Worm (Caenorhabditis elegans): ENCODE data around the gene nhr-63.

nhr-63 gene

DNA sequence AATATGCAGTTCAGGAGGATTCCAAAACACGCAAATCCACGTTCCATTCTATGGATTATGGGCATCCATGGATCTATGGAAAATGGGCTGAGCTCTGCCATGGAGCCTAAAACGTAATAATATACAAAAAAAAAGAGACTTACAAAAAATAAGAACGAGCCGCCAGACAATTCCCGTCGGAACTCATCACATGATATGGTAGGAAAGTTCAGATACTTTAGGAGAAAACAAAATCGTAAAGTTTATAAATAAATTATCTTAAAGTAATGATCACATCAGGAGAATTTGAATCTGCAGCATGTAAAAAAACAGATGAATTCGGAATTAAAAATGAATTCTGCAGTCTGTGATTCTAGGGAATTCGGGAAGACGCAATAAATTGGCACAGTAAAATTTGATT lies 13.3 kb downstream of the nhr-63 start, which contains the start of gene str-232:
TSS of gene str-232 (minus strand) at position 101 of the 400 bp plus-strand sequence.
- TF ChIP-seq sem-4 (tag; optimal IDR thresholded peaks at IDR 0.05) (no peak), gmeb-1 (tag; optimal IDR thresholded peaks at IDR 0.05) (no peak), sma-9 (GFP tag; optimal IDR thresholded peaks at IDR 0.05) (no peak), sma-9 (tag; optimal IDR thresholded peaks at IDR 0.05) (no peak), nhr-6 (tag; optimal IDR thresholded peaks at IDR 0.05) (no peak), egl-27 (tag; optimal IDR thresholded peaks at IDR 0.05) (no peak), Y55F3AM.14 (GFP tag; optimal IDR thresholded peaks at IDR 0.05) (no peak), nhr-10 (tag; optimal IDR thresholded peaks at IDR 0.05) (no peak), mab-5 (tag; optimal IDR thresholded peaks at IDR 0.05) (no peak), nhr-12 (tag; optimal IDR thresholded peaks at IDR 0.05) (no peak), nhr-11 (tag; optimal IDR thresholded peaks at IDR 0.05) (no peak), ztf-11 (tag; optimal IDR thresholded peaks at IDR 0.05) (no peak), peb-1 (tag; optimal IDR thresholded peaks at IDR 0.05) (no peak), dmd-4 (tag; optimal IDR thresholded peaks at IDR 0.05) (no peak), ZK546.5 (tag; optimal IDR thresholded peaks at IDR 0.05) (no peak), unc-55 (GFP tag; optimal IDR thresholded peaks at IDR 0.05) (no peak), nhr-129 (tag; optimal IDR thresholded peaks at IDR 0.05) (no peak)

DNA sequence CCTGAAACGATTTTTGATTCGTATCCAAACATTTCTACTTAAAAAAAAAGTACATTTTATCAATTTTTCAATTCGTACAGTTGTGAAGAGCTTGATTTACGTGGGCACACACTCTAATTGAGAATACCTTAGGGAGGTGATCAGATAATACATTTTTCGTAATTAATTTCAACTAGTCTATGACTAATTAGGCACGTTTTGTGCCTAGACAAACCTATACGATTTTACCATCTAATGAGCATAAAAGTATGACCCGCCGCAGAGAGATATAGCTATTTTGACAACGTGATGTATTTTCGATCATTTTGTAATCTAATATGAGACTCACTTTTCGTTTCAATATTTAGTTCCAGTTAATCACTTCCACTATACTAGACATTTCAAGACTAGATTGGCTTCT lies 14.6 kb downstream of the nhr-63 start:
- no peak for TF ChIP-seq lin-13 (GFP tag; optimal IDR thresholded peaks at IDR 0.05)
- no peak for TF ChIP-seq mbf-1 (tag; optimal IDR thresholded peaks at IDR 0.05)
- no peak for TF ChIP-seq lsy-2 (tag; optimal IDR thresholded peaks at IDR 0.05)
- no peak for TF ChIP-seq ceh-82 (tag; optimal IDR thresholded peaks at IDR 0.05)
- no peak for TF ChIP-seq crh-2 (tag; optimal IDR thresholded peaks at IDR 0.05)
- TF ChIP-seq sem-4 (tag; optimal IDR thresholded peaks at IDR 0.05): no peak
- TF ChIP-seq ztf-4 (tag; optimal IDR thresholded peaks at IDR 0.05): no peak
- TF ChIP-seq ZK546.5 (tag; optimal IDR thresholded peaks at IDR 0.05): no peak
- no peak for TF ChIP-seq unc-62 (GFP tag; optimal IDR thresholded peaks at IDR 0.05)

DNA sequence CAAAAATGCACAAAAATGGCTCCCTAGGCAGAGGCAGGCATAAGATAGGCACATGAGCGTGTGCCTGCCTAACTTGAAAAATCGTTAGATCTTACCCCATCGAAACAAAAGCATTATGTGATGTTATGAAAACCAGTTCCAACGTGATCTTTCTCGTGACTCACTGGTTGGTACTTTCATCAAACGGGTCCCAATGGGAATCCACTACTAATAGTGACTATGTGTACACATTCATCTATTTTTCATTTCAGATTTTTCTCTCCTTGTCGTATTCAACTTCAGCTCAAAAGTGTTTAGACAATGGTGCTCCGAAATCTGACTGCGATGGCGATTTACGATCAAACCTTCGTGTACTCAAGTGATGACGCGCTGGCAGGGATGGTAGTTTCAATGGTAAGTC lies 15.3 kb downstream of the nhr-63 start, which contains the start of gene srx-43:
TSS of gene srx-43 (plus strand) at position 301 of the 400 bp plus-strand sequence.
- TF ChIP-seq lin-11 (tag; optimal IDR thresholded peaks at IDR 0.05): no peak
- TF ChIP-seq blmp-1 (tag; optimal IDR thresholded peaks at IDR 0.05; ENCODE audit: insufficient read depth): no peak
- no peak for TF ChIP-seq dmd-4 (tag; optimal IDR thresholded peaks at IDR 0.05)
- no peak for TF ChIP-seq mbf-1 (tag; optimal IDR thresholded peaks at IDR 0.05)
- TF ChIP-seq Y55F3AM.14 (GFP tag; optimal IDR thresholded peaks at IDR 0.05): no peak
- TF ChIP-seq lin-39 (tag; optimal IDR thresholded peaks at IDR 0.05): no peak
- TF ChIP-seq nhr-25 (tag; optimal IDR thresholded peaks at IDR 0.05): no peak
- no peak for TF ChIP-seq ZK546.5 (tag; optimal IDR thresholded peaks at IDR 0.05)
- no peak for TF ChIP-seq mdl-1 (tag; optimal IDR thresholded peaks at IDR 0.05)
- TF ChIP-seq lsy-2 (tag; optimal IDR thresholded peaks at IDR 0.05): no peak
- no peak for TF ChIP-seq skn-1 (tag; optimal IDR thresholded peaks at IDR 0.05)
- TF ChIP-seq R02D3.7 (tag; optimal IDR thresholded peaks at IDR 0.05): no peak

DNA sequence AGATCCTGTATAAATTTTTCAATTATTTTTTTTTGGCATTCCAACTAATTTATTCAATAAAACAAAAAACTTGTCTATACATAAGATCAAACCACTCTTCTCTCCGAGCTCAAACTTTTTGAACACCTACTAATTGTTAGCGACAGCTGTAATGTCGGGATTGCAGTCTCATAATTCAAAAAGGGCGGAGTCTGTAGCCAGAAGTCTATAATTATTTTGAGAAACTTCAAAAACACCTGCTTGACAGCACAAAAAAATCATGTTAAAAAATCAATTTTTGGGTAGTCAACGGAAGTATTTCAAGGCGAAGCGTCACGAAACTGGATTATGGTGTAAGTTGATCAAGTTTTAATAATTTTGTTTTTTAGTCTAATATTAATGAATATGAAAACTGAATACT lies 17.7 kb downstream of the nhr-63 start, which contains the start of gene srx-44:
TSS of gene srx-44 (plus strand) at position 301 of the 400 bp plus-strand sequence.
- TF ChIP-seq nhr-10 (tag; optimal IDR thresholded peaks at IDR 0.05): no peak
- no peak for TF ChIP-seq nhr-21 (tag; optimal IDR thresholded peaks at IDR 0.05)
- TF ChIP-seq aly-2 (tag; optimal IDR thresholded peaks at IDR 0.05): no peak
- TF ChIP-seq egl-27 (tag; optimal IDR thresholded peaks at IDR 0.05): no peak
- no peak for TF ChIP-seq fos-1 (tag; optimal IDR thresholded peaks at IDR 0.05)
- no peak for TF ChIP-seq peb-1 (tag; optimal IDR thresholded peaks at IDR 0.05)
- no peak for TF ChIP-seq crh-2 (tag; optimal IDR thresholded peaks at IDR 0.05)
- no peak for TF ChIP-seq sem-4 (tag; optimal IDR thresholded peaks at IDR 0.05)
- TF ChIP-seq ama-1 (optimal IDR thresholded peaks at IDR 0.05): no peak
- no peak for TF ChIP-seq nhr-129 (tag; optimal IDR thresholded peaks at IDR 0.05)
- TF ChIP-seq snpc-4 (tag; optimal IDR thresholded peaks at IDR 0.05): no peak
- no peak for TF ChIP-seq nhr-6 (tag; optimal IDR thresholded peaks at IDR 0.05)
- no peak for TF ChIP-seq unc-62 (GFP tag; optimal IDR thresholded peaks at IDR 0.05)
- no peak for TF ChIP-seq alr-1 (tag; optimal IDR thresholded peaks at IDR 0.05)
- no peak for TF ChIP-seq C34F6.9 (tag; optimal IDR thresholded peaks at IDR 0.05)
- TF ChIP-seq lin-11 (tag; optimal IDR thresholded peaks at IDR 0.05): no peak
- no peak for TF ChIP-seq nhr-23 (tag; optimal IDR thresholded peaks at IDR 0.05)
- TF ChIP-seq ztf-1 (GFP tag; conservative IDR thresholded peaks at IDR 0.05): no peak
